Worm (Caenorhabditis elegans): ENCODE results near the gene ZK355.8.

The ZK355.8 gene

DNA sequence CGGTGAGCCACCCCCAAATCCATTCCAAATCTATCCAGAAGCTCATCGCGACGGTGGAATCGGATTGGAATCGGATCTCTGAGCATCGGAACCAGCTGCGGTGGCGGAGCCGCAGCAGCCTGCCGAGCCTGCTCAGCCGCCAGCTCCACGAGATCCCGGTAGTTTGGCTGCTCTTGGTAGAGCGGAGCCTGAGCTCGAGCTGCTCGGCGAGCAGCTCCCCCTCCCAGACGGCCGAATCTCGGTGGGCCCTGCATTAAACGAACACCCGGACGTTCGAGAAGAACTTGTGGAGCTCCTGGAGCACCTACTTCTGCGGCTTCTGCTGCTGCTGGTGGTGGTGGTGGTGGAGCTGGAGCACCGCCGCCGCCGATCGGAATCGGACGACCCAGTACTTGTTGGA, 23.9 kb upstream of the ZK355.8 start:
- no peak for TF ChIP-seq swsn-7 (tag; optimal IDR thresholded peaks at IDR 0.05)
- TF ChIP-seq ceh-8 (GFP tag; optimal IDR thresholded peaks at IDR 0.05), result peak; percentile 81
- TF ChIP-seq grh-1 (GFP tag; IDR thresholded peaks at IDR 0.05), result no peak

DNA sequence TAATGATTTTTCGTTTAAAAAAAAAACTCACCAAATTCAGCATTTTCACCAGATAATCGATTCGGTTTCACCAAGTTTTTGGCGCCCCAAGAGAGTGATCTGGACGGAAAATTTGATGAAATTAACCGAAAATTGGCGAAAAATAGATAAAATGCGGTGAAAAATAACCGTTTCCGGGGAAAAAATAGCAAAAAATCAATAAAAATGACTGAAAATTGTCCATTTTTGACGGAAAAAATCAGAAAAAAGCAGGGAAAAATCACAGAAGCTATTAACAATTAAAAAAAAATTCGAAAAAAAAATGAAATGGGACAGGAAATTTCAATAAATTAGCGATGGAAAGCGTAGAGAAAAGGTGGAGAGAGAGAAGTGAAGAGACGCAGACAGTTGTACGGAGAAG, 14.1 kb upstream of the ZK355.8 start, which contains the start of gene ubc-15:
TSS of gene ubc-15 (minus strand) at position 101 of the 400 bp plus-strand sequence.
- no peak for TF ChIP-seq nhr-47 (tag; optimal IDR thresholded peaks at IDR 0.05)
- no peak for TF ChIP-seq unc-30 (tag; optimal IDR thresholded peaks at IDR 0.05)
- TF ChIP-seq efl-1 (optimal IDR thresholded peaks at IDR 0.05), result no peak
- no peak for TF ChIP-seq efl-1 (GFP tag; optimal IDR thresholded peaks at IDR 0.05 in 1 of 2)

DNA sequence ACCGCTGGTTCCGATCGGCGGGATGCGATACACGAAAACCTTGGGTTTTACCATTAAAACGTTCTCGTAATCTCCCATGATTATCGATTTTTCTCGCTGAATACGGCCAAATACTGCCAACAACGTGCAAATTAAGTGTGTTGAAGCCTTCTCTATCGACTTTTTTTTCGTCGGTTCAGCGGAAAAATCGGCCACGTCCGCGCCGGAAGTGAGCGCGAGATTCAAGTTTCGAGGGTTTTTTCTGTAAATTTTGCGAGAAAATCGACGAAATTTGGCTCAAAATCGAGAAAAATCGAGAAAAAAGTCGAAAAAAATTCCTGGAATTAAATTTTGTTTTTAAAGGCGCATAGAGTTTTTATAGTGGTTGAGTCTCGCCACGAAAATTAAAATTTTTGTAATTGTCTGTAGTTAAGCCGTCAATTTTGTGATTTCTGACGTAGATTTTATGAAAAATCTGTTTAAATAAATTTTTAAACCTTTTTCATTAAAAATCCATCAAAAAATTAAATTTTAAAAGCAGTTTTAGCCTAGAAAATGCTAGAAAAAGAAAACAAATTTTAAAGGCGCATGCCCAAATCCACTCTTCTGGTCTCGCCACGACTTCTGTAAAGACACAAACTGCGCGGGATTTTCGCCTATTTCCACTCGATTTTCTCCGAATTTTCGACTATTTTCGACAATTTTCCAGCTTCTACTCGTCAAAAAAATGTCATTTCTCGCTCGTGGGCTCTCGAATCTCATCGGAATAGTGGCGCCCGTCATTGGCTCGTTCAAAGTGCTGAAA, 8.3 kb upstream of the ZK355.8 start, which contains the start of the genes ncap-1 and Y110A2AR.1:
TSS of gene ncap-1 (minus strand) at position 241 of the 784 bp plus-strand sequence.
TSS of gene Y110A2AR.1 (plus strand) at position 637 of the 784 bp plus-strand sequence.
- TF ChIP-seq snu-23 (GFP tag; optimal IDR thresholded peaks at IDR 0.05) (no peak), F16B12.6 (tag; optimal IDR thresholded peaks at IDR 0.05) (no peak), lin-35 (GFP tag; optimal IDR thresholded peaks at IDR 0.05) (peak; percentile 68 to 88), lsy-2 (tag; optimal IDR thresholded peaks at IDR 0.05) (peak in 1 of 2 experiments; percentile 13), mep-1 (tag; optimal IDR thresholded peaks at IDR 0.05) (peak; percentile 1), pag-3 (tag; optimal IDR thresholded peaks at IDR 0.05; ENCODE audit: borderline replicate concordance, insufficient read depth) (no peak), efl-1 (optimal IDR thresholded peaks at IDR 0.05) (peak; percentile 37 to 81), efl-1 (GFP tag; optimal IDR thresholded peaks at IDR 0.05 in 1 of 2) (peak; percentile 82 to 98), dpl-1 (GFP tag; optimal IDR thresholded peaks at IDR 0.05) (peak; percentile 49 to 83 (median 74)), lin-39 (tag; optimal IDR thresholded peaks at IDR 0.05) (no peak), ceh-82 (tag; optimal IDR thresholded peaks at IDR 0.05) (peak in 1 of 3 experiments; percentile 18), fkh-10 (GFP tag; optimal IDR thresholded peaks at IDR 0.05) (no peak)

DNA sequence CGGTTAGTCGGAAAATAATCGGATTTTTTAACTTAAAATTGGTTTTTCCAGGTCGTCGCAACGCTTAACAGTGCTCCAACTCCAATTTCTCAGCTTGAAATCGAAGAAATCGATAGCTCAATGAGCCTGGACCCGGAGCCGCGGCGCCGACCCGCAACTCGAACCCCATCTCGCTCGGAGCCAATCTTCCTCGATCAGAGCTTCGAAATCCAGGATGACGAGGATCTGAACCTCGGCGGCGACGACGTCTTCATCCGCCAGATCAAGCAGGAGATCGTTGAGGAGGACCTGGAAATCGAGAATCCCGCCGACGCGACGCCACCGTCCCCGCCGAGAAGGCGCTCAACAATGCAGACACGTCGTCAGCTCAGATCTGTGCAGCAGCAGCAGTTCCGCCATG, 7.4 kb upstream of the ZK355.8 start:
- TF ChIP-seq fkh-10 (GFP tag; optimal IDR thresholded peaks at IDR 0.05) (no peak), hpl-2 (GFP tag; optimal IDR thresholded peaks at IDR 0.05) (no peak), zag-1 (tag; optimal IDR thresholded peaks at IDR 0.05) (no peak), nhr-76 (tag; optimal IDR thresholded peaks at IDR 0.05) (no peak), fkh-4 (tag; optimal IDR thresholded peaks at IDR 0.05; ENCODE audit: borderline replicate concordance) (no peak), nhr-11 (tag; optimal IDR thresholded peaks at IDR 0.05) (no peak), ceh-88 (GFP tag; IDR thresholded peaks at IDR 0.05) (no peak), fos-1 (tag; optimal IDR thresholded peaks at IDR 0.05) (no peak), C34B4.2 (tag; optimal IDR thresholded peaks at IDR 0.05) (no peak), tlp-1 (tag; optimal IDR thresholded peaks at IDR 0.05) (no peak), mef-2 (tag; optimal IDR thresholded peaks at IDR 0.05) (no peak), elt-2 (tag; optimal IDR thresholded peaks at IDR 0.05) (no peak), unc-62 (GFP tag; optimal IDR thresholded peaks at IDR 0.05) (no peak), aha-1 (tag; optimal IDR thresholded peaks at IDR 0.05) (no peak), ceh-90 (tag; optimal IDR thresholded peaks at IDR 0.05) (no peak), sptf-1 (tag; optimal IDR thresholded peaks at IDR 0.05) (no peak), pax-3 (tag; optimal IDR thresholded peaks at IDR 0.05) (no peak)

DNA sequence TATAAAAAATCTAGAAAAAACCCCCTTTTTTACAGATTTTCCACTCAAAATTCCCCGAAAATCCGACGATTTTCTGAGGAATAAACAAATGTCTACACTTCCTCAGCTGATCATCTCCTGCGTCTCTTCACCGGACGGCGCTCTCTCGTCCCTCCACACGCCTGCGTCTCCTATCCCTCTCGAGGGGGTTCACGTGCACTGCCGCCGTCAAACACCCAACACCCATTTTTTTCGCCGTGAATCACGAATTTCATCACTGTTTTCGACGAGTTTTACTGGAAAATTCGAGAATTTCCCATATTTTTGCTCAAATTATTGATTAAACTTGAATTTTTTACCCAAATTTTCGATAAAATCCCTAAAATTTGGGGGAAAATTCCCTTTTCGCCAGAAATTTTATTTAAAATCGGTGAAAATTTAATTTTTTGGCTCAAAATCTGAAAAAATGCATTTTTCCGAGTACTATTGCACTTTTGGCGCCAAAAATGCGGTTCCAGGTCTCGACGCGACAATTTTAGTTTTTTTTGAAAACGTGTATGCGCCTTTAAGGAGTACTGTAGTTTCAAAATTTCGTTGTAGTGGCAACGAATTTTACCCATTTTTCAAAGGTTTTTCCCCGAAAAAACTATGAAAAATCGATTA, 6.7 kb upstream of the ZK355.8 start:
- TF ChIP-seq irx-1 (tag; optimal IDR thresholded peaks at IDR 0.05) (peak; percentile 7), ceh-82 (tag; optimal IDR thresholded peaks at IDR 0.05) (peak in 2 of 3 experiments; percentile 35 to 55), Y116A8C.19 (tag; optimal IDR thresholded peaks at IDR 0.05; ENCODE audit: borderline replicate concordance) (no peak), lin-13 (GFP tag; optimal IDR thresholded peaks at IDR 0.05) (peak; percentile 4), nhr-90 (tag; optimal IDR thresholded peaks at IDR 0.05; ENCODE audit: poor library complexity) (peak; percentile 21), mdl-1 (tag; optimal IDR thresholded peaks at IDR 0.05) (peak; percentile 39 to 86), egl-27 (tag; optimal IDR thresholded peaks at IDR 0.05) (no peak), tbx-2 (tag; optimal IDR thresholded peaks at IDR 0.05) (peak; percentile 53), sup-37 (GFP tag; optimal IDR thresholded peaks at IDR 0.05) (no peak), nhr-47 (tag; optimal IDR thresholded peaks at IDR 0.05) (peak; percentile 66), vab-15 (tag; optimal IDR thresholded peaks at IDR 0.05) (no peak), hlh-17 (GFP tag; optimal IDR thresholded peaks at IDR 0.05; ENCODE audit: borderline replicate concordance) (no peak), ztf-4 (tag; optimal IDR thresholded peaks at IDR 0.05) (no peak), snu-23 (GFP tag; optimal IDR thresholded peaks at IDR 0.05) (peak; percentile 74)

All from whole organism, L1 larva.